Fruit fly (Drosophila melanogaster): ENCODE results near the gene raskol.

DNA sequence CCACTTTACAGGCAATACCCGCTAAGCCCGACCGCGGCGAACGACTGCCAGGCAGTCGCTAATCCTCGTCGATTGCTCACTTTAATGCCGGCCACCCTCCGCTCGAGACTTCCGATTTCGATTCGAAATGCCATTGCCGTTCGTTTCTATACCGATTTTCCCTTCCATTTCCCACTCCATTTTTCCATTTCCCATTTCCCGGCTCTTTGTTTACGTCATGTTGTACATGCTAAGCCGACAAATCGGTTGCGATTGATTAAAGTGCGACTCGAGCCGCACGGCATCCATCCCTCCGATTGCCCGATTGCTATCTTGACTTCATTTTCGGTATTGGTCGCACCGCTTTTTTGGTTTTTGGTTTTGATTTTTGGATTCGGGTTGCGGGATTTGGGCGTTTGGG lies 46.9 kb downstream of the raskol start:
- TF ChIP-seq ttk (optimal IDR thresholded peaks at IDR 0.05) (no peak), insv (optimal IDR thresholded peaks at IDR 0.05) (no peak), psq (optimal IDR thresholded peaks at IDR 0.05) (no peak), h (optimal IDR thresholded peaks at IDR 0.05) (no peak), Myc (optimal IDR thresholded peaks at IDR 0.05) (no peak)
